Fruit fly (Drosophila melanogaster): ENCODE measurements around the gene gskt.
A peak's percentile ranks its signal among the peaks of the same experiment; 100 is the strongest.

gskt gene

dm6 chr3R:31381216-31381688 is 9.0 kb downstream of the gskt start (continued):
- 0 out of 2 replicates have a peak, but pooled peaks have one; percentile 69 for TF ChIP-seq CG42726 (GFP tag; IDR thresholded peaks at IDR 0.05; ENCODE audit: partially characterized antibody)
- TF ChIP-seq MESR4 (GFP tag; optimal IDR thresholded peaks at IDR 0.05), result peak; percentile 20
- TF ChIP-seq NfI (GFP tag; optimal IDR thresholded peaks at IDR 0.05), result peak; percentile 71
- no peak for TF ChIP-seq tll (GFP tag; optimal IDR thresholded peaks at IDR 0.05)
- TF ChIP-seq CG12071 (GFP tag; optimal IDR thresholded peaks at IDR 0.05), result no peak
- TF ChIP-seq Pdp1 (GFP tag; optimal IDR thresholded peaks at IDR 0.05), result peak in 1 of 2 experiments; percentile 37
- TF ChIP-seq CG17361 (GFP tag; IDR thresholded peaks at IDR 0.05), result 0 out of 3 replicates have a peak, but pooled peaks have one; percentile 9
- peak; percentile 4 for TF ChIP-seq slou (GFP tag; optimal IDR thresholded peaks at IDR 0.05)
- peak; percentile 54 for TF ChIP-seq bcd (GFP tag; optimal IDR thresholded peaks at IDR 0.05)
- 0 out of 2 replicates have a peak, but pooled peaks have one; percentile 39 for TF ChIP-seq CG11085 (GFP tag; IDR thresholded peaks at IDR 0.05)
- no peak for TF ChIP-seq CG33557 (GFP tag; optimal IDR thresholded peaks at IDR 0.05)
- TF ChIP-seq gt (GFP tag; IDR thresholded peaks at IDR 0.05), result no peak
- peak; percentile 80 for TF ChIP-seq pita (GFP tag; optimal IDR thresholded peaks at IDR 0.05)
- peak; percentile 43 for TF ChIP-seq CG10366 (GFP tag; IDR thresholded peaks at IDR 0.05)
- TF ChIP-seq CG9437 (GFP tag; optimal IDR thresholded peaks at IDR 0.05), result peak; percentile 17
- peak; percentile 46 for TF ChIP-seq NK7.1 (GFP tag; optimal IDR thresholded peaks at IDR 0.05)
- TF ChIP-seq E2f2 (GFP tag; IDR thresholded peaks at IDR 0.05), result peak; percentile 44
- TF ChIP-seq seq (GFP tag; IDR thresholded peaks at IDR 0.05), result peak; percentile 59; the same call in 1 of the 2 replicates
- peak in 1 of 3 experiments; percentile 26 for TF ChIP-seq lola (GFP tag; optimal IDR thresholded peaks at IDR 0.05)
- peak; percentile 76 for TF ChIP-seq HLH54F (GFP tag; optimal IDR thresholded peaks at IDR 0.05)
- TF ChIP-seq vvl (GFP tag; IDR thresholded peaks at IDR 0.05), result peak; percentile 56; the same call in 1 of the 2 replicates
- TF ChIP-seq CG15514 (GFP tag; optimal IDR thresholded peaks at IDR 0.05), result peak; percentile 45
- no peak for TF ChIP-seq CG4360 (GFP tag; IDR thresholded peaks at IDR 0.05)
- peak; percentile 49; the same call in 1 of the 3 replicates for TF ChIP-seq otp (GFP tag; IDR thresholded peaks at IDR 0.05)
- peak; percentile 14 for TF ChIP-seq Mad (GFP tag; optimal IDR thresholded peaks at IDR 0.05)
- peak; percentile 57; the same call in 1 of the 3 replicates for TF ChIP-seq hb (GFP tag; IDR thresholded peaks at IDR 0.05; ENCODE audit: partially characterized antibody)
- no peak for TF ChIP-seq CG6654 (GFP tag; optimal IDR thresholded peaks at IDR 0.05)
- TF ChIP-seq CG2116 (GFP tag; optimal IDR thresholded peaks at IDR 0.05), result no peak
- TF ChIP-seq maf-S (GFP tag; optimal IDR thresholded peaks at IDR 0.05), result peak; percentile 12
- TF ChIP-seq CG13894 (tag; optimal IDR thresholded peaks at IDR 0.05), result no peak
- TF ChIP-seq unpg (GFP tag; optimal IDR thresholded peaks at IDR 0.05), result peak; percentile 75
- 0 out of 2 replicates have a peak, but pooled peaks have one; percentile 20 for TF ChIP-seq CG9215 (GFP tag; IDR thresholded peaks at IDR 0.05)
- peak; percentile 19 for TF ChIP-seq nmo (GFP tag; optimal IDR thresholded peaks at IDR 0.05)
- no peak for TF ChIP-seq CG6791 (GFP tag; IDR thresholded peaks at IDR 0.05; ENCODE audit: partially characterized antibody)
- peak; percentile 59 for TF ChIP-seq CG13424 (tag; optimal IDR thresholded peaks at IDR 0.05)
- TF ChIP-seq zfh1 (GFP tag; IDR thresholded peaks at IDR 0.05), result peak; percentile 68; the same call in 2 of the 3 replicates
- no peak for TF ChIP-seq trh (GFP tag; optimal IDR thresholded peaks at IDR 0.05)
- TF ChIP-seq HmgD (GFP tag; optimal IDR thresholded peaks at IDR 0.05), result no peak
- peak; percentile 17 for TF ChIP-seq Dad (GFP tag; optimal IDR thresholded peaks at IDR 0.05)
- TF ChIP-seq klu (GFP tag; IDR thresholded peaks at IDR 0.05), result no peak; the same call in 1 of the 2 replicates
- TF ChIP-seq eve (GFP tag; optimal IDR thresholded peaks at IDR 0.05), result no peak
- peak; percentile 2 for TF ChIP-seq ind (GFP tag; optimal IDR thresholded peaks at IDR 0.05)
- peak; percentile 77 for TF ChIP-seq Bgb (GFP tag; IDR thresholded peaks at IDR 0.05; ENCODE audit: partially characterized antibody)
- 0 out of 2 replicates have a peak, but pooled peaks have one; percentile 44 for TF ChIP-seq Awh (GFP tag; IDR thresholded peaks at IDR 0.05)
- TF ChIP-seq emc (GFP tag; optimal IDR thresholded peaks at IDR 0.05), result no peak
- TF ChIP-seq gcm (GFP tag; optimal IDR thresholded peaks at IDR 0.05), result no peak
- peak; percentile 14 for TF ChIP-seq CG9727 (GFP tag; optimal IDR thresholded peaks at IDR 0.05)
- TF ChIP-seq CG18619 (GFP tag; optimal IDR thresholded peaks at IDR 0.05), result peak; percentile 46
- peak; percentile 22 for TF ChIP-seq az2 (GFP tag; optimal IDR thresholded peaks at IDR 0.05)
